Worm (Caenorhabditis elegans) whole organism, early embryonic: ENCODE results near the gene odr-3.

Source experiments
- B0310.2 ChIP-seq: sonication (generic microtip); optimal IDR thresholded peaks from 2 replicates; lab custom pipeline; 2016; ENCODE audit warnings: mild to moderate bottlenecking, missing genetic modification characterization, missing compliant biosample characterization
- F13C5.2 ChIP-seq: sonication (generic microtip); optimal IDR thresholded peaks from 2 replicates; lab custom pipeline; 2017; ENCODE audit warnings: mild to moderate bottlenecking, missing genetic modification characterization, inconsistent platforms, missing compliant biosample characterization
- aly-1 ChIP-seq: sonication (generic microtip); optimal IDR thresholded peaks from 2 replicates; lab custom pipeline; 2016; ENCODE audit warnings: missing genetic modification characterization, missing compliant biosample characterization
- ama-1 ChIP-seq: fragments of 150-350 bp; optimal IDR thresholded peaks from 2 replicates; lab custom pipeline; 2014
- ceh-13 ChIP-seq: fragments of 200-800 bp; sonication (Bioruptor generic); optimal IDR thresholded peaks from 2 replicates; lab custom pipeline; 2018; ENCODE audit warnings: mild to moderate bottlenecking, missing genetic modification characterization, missing compliant biosample characterization
- ceh-36 ChIP-seq: sonication (generic microtip); optimal IDR thresholded peaks from 2 replicates; lab custom pipeline; 2016; ENCODE audit warnings: missing genetic modification characterization, inconsistent platforms, missing compliant biosample characterization
- ets-7 ChIP-seq: sonication (generic microtip); optimal IDR thresholded peaks from 2 replicates; lab custom pipeline; 2016; ENCODE audit warnings: missing genotype, missing genetic modification characterization, missing compliant biosample characterization
- flt-1 ChIP-seq: fragments of 200-800 bp; sonication (Bioruptor generic); IDR thresholded peaks from 2 replicates; pipeline ENCODE4 v1.3.6; 2022; ENCODE audit warnings: missing genetic modification characterization, missing compliant biosample characterization
- hmbx-1 ChIP-seq: sonication (generic microtip); optimal IDR thresholded peaks from 2 replicates; lab custom pipeline; 2016; ENCODE audit warnings: mild to moderate bottlenecking, missing genetic modification characterization, missing compliant biosample characterization
- hmg-4 ChIP-seq: fragments of 200-800 bp; sonication (Bioruptor generic); optimal IDR thresholded peaks from 2 replicates; lab custom pipeline; 2018; ENCODE audit warnings: mild to moderate bottlenecking, missing genetic modification characterization, missing compliant biosample characterization
- hnd-1 ChIP-seq: sonication (generic microtip); optimal IDR thresholded peaks from 2 replicates; lab custom pipeline; 2016; ENCODE audit warnings: missing genetic modification characterization, missing compliant biosample characterization
- pes-1 ChIP-seq: fragments of 200-800 bp; sonication (Bioruptor generic); IDR thresholded peaks from 2 replicates; pipeline ENCODE4 v1.3.6; 2022; ENCODE audit warnings: missing genetic modification reagents, missing genetic modification characterization, missing compliant biosample characterization
- scrt-1 ChIP-seq: fragments of 200-800 bp; sonication (Bioruptor generic); IDR thresholded peaks from 2 replicates; pipeline ENCODE4 v1.3.6; 2022; ENCODE audit warnings: missing genetic modification characterization, missing compliant biosample characterization
- sea-1 ChIP-seq: fragments of 200-800 bp; sonication (Bioruptor generic); conservative IDR thresholded peaks from 2 replicates; pipeline ENCODE4 v1.3.6; 2022; ENCODE audit warnings: missing genetic modification characterization, missing compliant biosample characterization
- tbx-11 ChIP-seq: fragments of 200-800 bp; sonication (Bioruptor generic); IDR thresholded peaks from 2 replicates; pipeline ENCODE4 v1.3.6; 2022; ENCODE audit warnings: missing genetic modification characterization, missing compliant biosample characterization
- tbx-37 ChIP-seq: fragments of 200-800 bp; sonication (Bioruptor generic); conservative IDR thresholded peaks from 2 replicates; pipeline ENCODE4 v1.3.6; 2022; ENCODE audit warnings: missing genetic modification reagents, missing genetic modification characterization, missing compliant biosample characterization
- tra-4 ChIP-seq: sonication (generic microtip); optimal IDR thresholded peaks from 2 replicates; lab custom pipeline; 2017; ENCODE audit warnings: missing genetic modification characterization, missing compliant biosample characterization

odr-3 gene

DNA sequence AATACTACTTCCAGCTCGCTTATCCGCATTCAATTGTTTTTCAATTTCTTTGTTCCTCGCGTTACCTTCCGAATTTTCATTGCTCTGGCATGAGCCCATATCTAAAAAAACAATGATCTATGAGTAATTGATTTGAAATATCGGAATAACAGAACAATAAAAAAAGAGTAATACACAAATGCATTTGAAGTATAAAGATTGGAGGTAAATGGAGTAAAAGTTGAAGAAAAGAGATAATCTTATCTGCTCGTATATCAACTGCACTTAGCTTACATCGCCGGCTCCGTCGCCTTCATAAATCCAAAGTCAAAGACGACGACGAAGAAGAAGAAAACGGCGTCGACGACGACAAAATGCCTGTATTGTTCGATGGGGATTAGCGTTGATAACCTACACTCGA, at the start of gene odr-3:
Gene odr-3, minus strand, starts transcription at position 101 of the 400 bp plus-strand sequence.
- TF ChIP-seq ama-1 (lab: Kevin White, UChicago), result no peak
- TF ChIP-seq scrt-1 (GFP tag; lab: Robert Waterston, UW), result no peak
- TF ChIP-seq ceh-36, result no peak
- no peak for TF ChIP-seq ets-7 (tag; lab: Kevin White, UChicago)
- no peak for TF ChIP-seq ceh-13
- no peak for TF ChIP-seq pes-1 (GFP tag; lab: Robert Waterston, UW)
- no peak for TF ChIP-seq hmbx-1 (tag; lab: Kevin White, UChicago)
- TF ChIP-seq flt-1 (GFP tag; lab: Robert Waterston, UW), result no peak
- no peak for TF ChIP-seq sea-1 (GFP tag; lab: Robert Waterston, UW)
- TF ChIP-seq tbx-37 (GFP tag; lab: Robert Waterston, UW), result no peak
- TF ChIP-seq tra-4 (tag; lab: Kevin White, UChicago), result no peak
- TF ChIP-seq aly-1, result no peak
- no peak for TF ChIP-seq hmg-4 (GFP tag; lab: Kevin White, UChicago)
- TF ChIP-seq F13C5.2 (tag; lab: Kevin White, UChicago), result no peak

ce11 chrV:13298706-13299105, 49.4 kb upstream of the odr-3 start:
- TF ChIP-seq hnd-1 (tag; lab: Kevin White, UChicago) (no peak), F13C5.2 (tag; lab: Kevin White, UChicago) (no peak), scrt-1 (GFP tag; lab: Robert Waterston, UW) (no peak), tra-4 (tag; lab: Kevin White, UChicago) (no peak), hmbx-1 (tag; lab: Kevin White, UChicago) (no peak), pes-1 (GFP tag; lab: Robert Waterston, UW) (no peak), sea-1 (GFP tag; lab: Robert Waterston, UW) (no peak), tbx-11 (no peak), tbx-37 (GFP tag; lab: Robert Waterston, UW) (no peak)

DNA sequence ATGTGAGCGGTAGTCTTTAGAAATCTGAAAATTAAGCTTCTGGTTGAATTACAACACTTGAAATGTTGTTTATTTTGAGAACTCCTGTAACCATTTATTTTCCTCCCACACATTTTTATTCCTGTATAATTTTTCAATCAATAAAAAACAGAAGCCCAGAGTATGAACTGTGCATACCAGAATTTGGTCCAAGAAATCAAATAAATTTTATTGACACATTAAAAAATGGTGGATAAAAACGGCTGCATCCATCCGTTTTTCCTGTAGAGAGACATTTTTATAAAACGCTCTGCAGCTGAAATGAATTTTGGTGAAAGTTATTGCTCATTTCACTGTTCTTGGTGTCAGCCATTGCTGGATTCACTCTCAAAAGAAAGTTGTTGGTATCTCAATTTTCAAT, 47.9 kb upstream of the odr-3 start, which contains the start of gene C26E1.1:
Gene C26E1.1, plus strand, starts transcription at position 301 of the 400 bp plus-strand sequence.
- no peak for TF ChIP-seq tra-4 (tag; lab: Kevin White, UChicago)
- TF ChIP-seq scrt-1 (GFP tag; lab: Robert Waterston, UW), result no peak
- no peak for TF ChIP-seq hnd-1 (tag; lab: Kevin White, UChicago)
- no peak for TF ChIP-seq ets-7 (tag; lab: Kevin White, UChicago)
- no peak for TF ChIP-seq sea-1 (GFP tag; lab: Robert Waterston, UW)
- TF ChIP-seq aly-1, result no peak
- no peak for TF ChIP-seq F13C5.2 (tag; lab: Kevin White, UChicago)
- no peak for TF ChIP-seq ceh-13
- TF ChIP-seq ama-1 (lab: Kevin White, UChicago), result no peak
- no peak for TF ChIP-seq hmg-4 (GFP tag; lab: Kevin White, UChicago)
- TF ChIP-seq pes-1 (GFP tag; lab: Robert Waterston, UW), result no peak

DNA sequence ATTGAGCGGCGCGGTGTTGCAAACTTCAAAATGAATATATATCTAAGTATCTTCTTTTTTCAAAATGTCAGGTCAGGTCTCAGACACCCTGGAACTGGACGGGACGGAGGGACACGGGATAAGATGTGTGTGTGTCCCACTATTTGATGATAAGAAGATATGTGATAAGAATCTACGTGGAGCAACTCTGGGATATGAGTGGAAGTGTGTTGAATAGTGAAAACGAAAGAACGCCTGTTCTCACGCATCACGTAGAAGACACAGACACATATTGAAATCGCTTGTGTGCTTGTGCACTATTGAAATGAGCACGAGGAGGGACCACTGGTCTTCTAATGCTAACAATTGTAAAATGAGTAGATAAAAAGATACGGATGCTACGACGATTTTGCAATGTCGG, 46.5 kb upstream of the odr-3 start, which contains the start of gene uig-1:
Gene uig-1, minus strand, starts transcription at position 120 of the 400 bp plus-strand sequence.
- no peak for TF ChIP-seq tra-4 (tag; lab: Kevin White, UChicago)

ce11 chrV:13294507-13294906, 45.2 kb upstream of the odr-3 start:
- no peak for TF ChIP-seq ceh-36
- no peak for TF ChIP-seq tbx-37 (GFP tag; lab: Robert Waterston, UW)
- TF ChIP-seq ama-1 (lab: Kevin White, UChicago), result no peak
- TF ChIP-seq F13C5.2 (tag; lab: Kevin White, UChicago), result no peak
- no peak for TF ChIP-seq hnd-1 (tag; lab: Kevin White, UChicago)

ce11 chrV:13288881-13289280, 39.5 kb upstream of the odr-3 start:
- TF ChIP-seq F13C5.2 (tag; lab: Kevin White, UChicago) (no peak), ama-1 (lab: Kevin White, UChicago) (no peak), tra-4 (tag; lab: Kevin White, UChicago) (no peak), ets-7 (tag; lab: Kevin White, UChicago) (no peak), ceh-36 (no peak), hnd-1 (tag; lab: Kevin White, UChicago) (no peak), hmbx-1 (tag; lab: Kevin White, UChicago) (no peak), scrt-1 (GFP tag; lab: Robert Waterston, UW) (no peak), tbx-37 (GFP tag; lab: Robert Waterston, UW) (no peak), B0310.2 (tag; lab: Kevin White, UChicago) (no peak), hmg-4 (GFP tag; lab: Kevin White, UChicago) (no peak), tbx-11 (no peak), ceh-13 (no peak), flt-1 (GFP tag; lab: Robert Waterston, UW) (no peak), pes-1 (GFP tag; lab: Robert Waterston, UW) (no peak), sea-1 (GFP tag; lab: Robert Waterston, UW) (no peak), aly-1 (no peak)

- TF ChIP-seq tbx-37 (GFP tag; lab: Robert Waterston, UW) (no peak), hmg-4 (GFP tag; lab: Kevin White, UChicago) (no peak), tra-4 (tag; lab: Kevin White, UChicago) (no peak), sea-1 (GFP tag; lab: Robert Waterston, UW) (no peak), tbx-11 (no peak), ets-7 (tag; lab: Kevin White, UChicago) (no peak), F13C5.2 (tag; lab: Kevin White, UChicago) (no peak), hnd-1 (tag; lab: Kevin White, UChicago) (no peak), pes-1 (GFP tag; lab: Robert Waterston, UW) (no peak), ceh-13 (no peak), B0310.2 (tag; lab: Kevin White, UChicago) (no peak), ama-1 (lab: Kevin White, UChicago) (no peak), scrt-1 (GFP tag; lab: Robert Waterston, UW) (no peak), hmbx-1 (tag; lab: Kevin White, UChicago) (no peak)
These were observed 37.2 kb upstream of the odr-3 start for ce11 chrV:13286525-13286924.
